Fruit fly (Drosophila melanogaster): ENCODE measurements around the gene CG34429.

The CG34429 gene

DNA sequence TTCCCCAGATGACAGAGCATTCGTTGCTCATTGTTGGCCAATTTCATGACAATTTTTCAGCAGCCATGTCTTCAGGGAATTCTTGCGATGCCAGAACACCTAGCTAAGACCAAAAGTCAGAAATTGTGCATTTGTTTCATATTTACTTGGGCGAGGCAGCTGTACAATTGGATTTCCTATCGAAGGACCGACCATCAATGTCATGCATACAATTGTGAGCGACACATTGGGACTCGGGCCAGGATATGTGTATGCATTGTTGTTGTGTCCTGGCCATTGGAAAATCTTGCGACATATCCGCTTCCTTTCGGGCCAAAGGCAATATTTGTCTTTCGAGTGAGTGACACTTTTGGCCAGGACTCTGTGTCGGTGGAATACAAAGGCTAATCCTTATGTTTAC lies 14.5 kb downstream of the CG34429 start:
- no peak for TF ChIP-seq eg (GFP tag; IDR thresholded peaks at IDR 0.05)
- TF ChIP-seq svp (GFP tag): no peak
- no peak for TF ChIP-seq Ets96B (tag; optimal IDR thresholded peaks at IDR 0.05)

DNA sequence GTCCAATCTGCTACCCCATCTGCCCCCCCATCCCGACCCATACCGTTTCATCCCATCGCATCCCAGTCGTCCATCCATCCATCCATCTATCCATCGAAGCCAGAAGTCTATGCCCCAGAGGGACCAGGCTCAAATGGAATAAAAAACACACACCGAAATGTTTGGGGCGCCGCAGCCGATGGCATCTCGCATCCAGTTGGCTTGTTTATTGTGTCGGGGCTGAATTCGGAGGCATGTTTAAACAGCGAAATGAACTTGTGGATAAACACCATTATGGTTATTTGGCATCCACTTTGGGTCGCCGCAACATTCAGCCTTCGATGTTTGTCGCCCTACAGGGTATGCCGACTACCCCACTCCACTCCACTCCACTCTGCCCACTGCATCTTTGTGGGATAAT lies 17.6 kb downstream of the CG34429 start:
- TF ChIP-seq Met (GFP tag; optimal IDR thresholded peaks at IDR 0.05): no peak
- TF ChIP-seq CG6854 (GFP tag; optimal IDR thresholded peaks at IDR 0.05): no peak
- TF ChIP-seq svp (GFP tag): peak; percentile 10

DNA sequence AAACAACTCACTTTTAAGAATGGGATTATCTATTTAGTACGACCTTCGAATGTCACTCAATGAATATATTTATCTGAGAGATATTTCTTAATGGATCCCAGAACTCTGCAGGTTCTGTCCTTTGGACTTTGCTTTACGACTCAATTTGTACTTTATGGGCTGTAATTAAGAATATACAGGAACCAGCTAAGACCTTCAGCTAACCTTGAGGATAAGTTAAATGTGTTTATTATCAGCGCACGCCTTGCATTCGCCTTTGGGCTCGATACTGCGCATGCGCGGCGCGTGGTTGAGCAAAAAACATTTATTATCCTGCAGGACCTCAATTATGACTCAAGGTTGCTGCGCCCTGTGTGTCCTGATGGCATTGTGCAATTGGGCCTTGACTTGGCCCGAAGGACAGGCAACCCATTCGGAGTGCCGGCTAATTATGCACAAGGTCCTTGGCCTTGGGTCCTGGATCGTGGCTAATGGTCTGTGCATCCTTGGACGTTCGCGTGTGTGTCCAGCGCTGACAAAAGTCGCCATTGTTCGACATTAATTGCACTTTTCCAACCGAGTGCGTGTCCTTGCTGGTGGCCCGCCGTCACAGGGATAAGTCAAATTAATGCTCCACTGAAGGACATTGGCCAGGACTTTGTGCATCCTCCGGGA lies 18.6 kb downstream of the CG34429 start:
- no peak for TF ChIP-seq fd85E (GFP tag; optimal IDR thresholded peaks at IDR 0.05)
- no peak for TF ChIP-seq salr (GFP tag; optimal IDR thresholded peaks at IDR 0.05)
- TF ChIP-seq Sox15 (GFP tag; optimal IDR thresholded peaks at IDR 0.05): no peak
- no peak for TF ChIP-seq achi (GFP tag; optimal IDR thresholded peaks at IDR 0.05)
- TF ChIP-seq dsx (GFP tag; optimal IDR thresholded peaks at IDR 0.05; ENCODE audit: poor library complexity, severe bottlenecking): no peak
- no peak for TF ChIP-seq ss (GFP tag; optimal IDR thresholded peaks at IDR 0.05)
- no peak for TF ChIP-seq CG6854 (GFP tag; optimal IDR thresholded peaks at IDR 0.05)
- no peak for TF ChIP-seq CG15336 (GFP tag; IDR thresholded peaks at IDR 0.05)

DNA sequence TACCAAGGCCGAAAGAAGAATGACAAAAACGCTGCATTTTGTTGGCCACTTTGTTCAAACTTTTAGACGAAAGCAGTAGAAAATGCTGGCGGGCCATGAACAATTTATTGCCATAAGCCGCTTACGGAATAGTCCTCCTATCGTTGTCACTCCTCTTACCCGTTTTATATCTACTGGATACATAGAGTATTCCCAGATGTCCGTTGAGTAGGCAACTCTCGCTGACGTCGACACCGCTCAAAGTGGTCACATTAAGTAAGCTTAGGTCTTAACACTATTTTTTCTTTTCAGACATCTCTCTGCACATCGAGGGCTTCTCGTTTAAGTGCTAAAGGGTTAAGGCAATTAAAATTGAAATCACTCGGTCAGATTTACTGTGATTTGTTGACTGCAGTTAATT lies 20.6 kb downstream of the CG34429 start:
- TF ChIP-seq CG31627 (GFP tag; optimal IDR thresholded peaks at IDR 0.05): no peak
- no peak for TF ChIP-seq CG3919 (GFP tag; optimal IDR thresholded peaks at IDR 0.05)
- no peak for TF ChIP-seq fkh (GFP tag; optimal IDR thresholded peaks at IDR 0.05)
- no peak for TF ChIP-seq CG6163 (GFP tag; IDR thresholded peaks at IDR 0.05)
- no peak for TF ChIP-seq CG7368 (GFP tag; optimal IDR thresholded peaks at IDR 0.05)
- no peak for TF ChIP-seq CG6808 (GFP tag; optimal IDR thresholded peaks at IDR 0.05)
- TF ChIP-seq Met (GFP tag; optimal IDR thresholded peaks at IDR 0.05): no peak
- TF ChIP-seq CG10631 (GFP tag; optimal IDR thresholded peaks at IDR 0.05): no peak
- no peak for TF ChIP-seq CG8319 (GFP tag; optimal IDR thresholded peaks at IDR 0.05)
- no peak for TF ChIP-seq Gug (GFP tag; IDR thresholded peaks at IDR 0.05)

DNA sequence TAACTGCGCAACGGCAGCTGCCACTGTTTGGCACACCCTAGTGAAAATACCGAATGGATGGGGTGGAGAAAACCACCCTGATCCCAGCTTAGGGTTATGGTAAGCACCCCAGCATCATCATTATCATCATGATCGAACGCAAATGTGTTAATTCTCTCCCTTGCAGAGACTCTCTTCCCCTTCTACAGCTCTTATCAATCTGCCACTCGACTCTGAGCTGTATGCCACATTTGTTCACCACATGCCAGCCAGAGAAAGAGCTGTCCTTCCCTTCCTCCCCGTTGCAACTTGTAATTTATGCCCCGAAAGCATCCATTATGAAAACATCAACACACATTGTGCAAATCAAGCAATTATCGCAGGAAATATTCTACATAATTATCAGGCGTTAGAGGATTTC lies 21.6 kb downstream of the CG34429 start:
- TF ChIP-seq CG11762 (GFP tag; optimal IDR thresholded peaks at IDR 0.05; ENCODE audit: insufficient read depth) (no peak), Lpt (GFP tag; optimal IDR thresholded peaks at IDR 0.05) (no peak), Ets96B (tag; optimal IDR thresholded peaks at IDR 0.05) (no peak), CG6808 (GFP tag; optimal IDR thresholded peaks at IDR 0.05) (no peak), fd85E (GFP tag; optimal IDR thresholded peaks at IDR 0.05) (no peak), acj6 (GFP tag; optimal IDR thresholded peaks at IDR 0.05) (no peak), CG3032 (tag; optimal IDR thresholded peaks at IDR 0.05) (no peak), CG8319 (GFP tag; optimal IDR thresholded peaks at IDR 0.05) (no peak), Hr39 (GFP tag; optimal IDR thresholded peaks at IDR 0.05) (no peak), Eip75B (GFP tag; optimal IDR thresholded peaks at IDR 0.05) (no peak), cyc (GFP tag; optimal IDR thresholded peaks at IDR 0.05) (no peak), CG6276 (GFP tag; optimal IDR thresholded peaks at IDR 0.05) (no peak), eg (GFP tag; IDR thresholded peaks at IDR 0.05) (no peak), CG8119 (GFP tag; IDR thresholded peaks at IDR 0.05) (no peak)

DNA sequence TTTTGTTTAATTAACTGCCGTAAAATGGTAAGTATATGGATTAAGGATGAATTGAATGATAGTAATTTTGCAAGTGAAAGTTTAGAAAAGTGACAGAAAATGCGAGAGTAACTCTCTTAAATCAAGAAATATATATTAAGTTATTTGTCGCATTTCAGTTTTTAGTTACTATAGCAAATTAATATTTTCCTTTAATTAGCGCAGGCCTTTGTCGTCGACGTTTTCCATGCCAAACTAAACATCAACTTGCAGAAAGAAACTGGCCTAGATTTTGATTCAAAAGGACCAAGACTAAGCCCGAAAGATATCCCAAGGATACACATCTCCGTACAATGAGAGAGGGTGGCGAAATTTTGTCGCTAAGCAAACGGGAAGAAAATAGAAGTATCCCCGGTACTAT lies 24.3 kb downstream of the CG34429 start, which contains the start of gene CG17300:
Gene CG17300 (minus strand): TSS at position 101 of the 400 bp plus-strand sequence.
- no peak for TF ChIP-seq Smox (GFP tag; optimal IDR thresholded peaks at IDR 0.05)
- no peak for TF ChIP-seq CG32006 (GFP tag; optimal IDR thresholded peaks at IDR 0.05)
- TF ChIP-seq CG11294 (GFP tag; IDR thresholded peaks at IDR 0.05): no peak
- TF ChIP-seq Blimp-1 (GFP tag; optimal IDR thresholded peaks at IDR 0.05): no peak
- no peak for TF ChIP-seq Met (GFP tag; optimal IDR thresholded peaks at IDR 0.05)
- TF ChIP-seq Sox102F (GFP tag; optimal IDR thresholded peaks at IDR 0.05): no peak

Data from whole organism, prepupa.